Worm (Caenorhabditis elegans) whole organism, midembryonic: ENCODE results near the gene sre-1.

ENCODE experiments used
- klf-2 ChIP-seq: fragments of 200-800 bp; sonication (Bioruptor generic); conservative IDR thresholded peaks from 2 replicates; pipeline ENCODE4 v1.3.6; 2022; ENCODE audit warnings: missing genetic modification reagents, missing genetic modification characterization, missing compliant biosample characterization
- med-1 ChIP-seq: sonication (generic microtip); optimal IDR thresholded peaks from 2 replicates; lab custom pipeline; 2017; ENCODE audit warnings: missing genetic modification characterization, mild to moderate bottlenecking, missing compliant biosample characterization, antibody characterized with exemption, missing genetic modification reagents; ENCODE audit not compliant: insufficient read depth
- ref-1 ChIP-seq: fragments of 200-800 bp; sonication (Bioruptor generic); conservative IDR thresholded peaks from 2 replicates; pipeline ENCODE4 v1.3.6; 2022; ENCODE audit warnings: missing genetic modification reagents, missing genetic modification characterization, missing compliant biosample characterization
- ztf-29 ChIP-seq: fragments of 200-800 bp; sonication (Bioruptor generic); IDR thresholded peaks from 2 replicates; pipeline ENCODE4 v1.3.6; 2022; ENCODE audit warnings: missing genetic modification reagents, missing genetic modification characterization, missing compliant biosample characterization

DNA sequence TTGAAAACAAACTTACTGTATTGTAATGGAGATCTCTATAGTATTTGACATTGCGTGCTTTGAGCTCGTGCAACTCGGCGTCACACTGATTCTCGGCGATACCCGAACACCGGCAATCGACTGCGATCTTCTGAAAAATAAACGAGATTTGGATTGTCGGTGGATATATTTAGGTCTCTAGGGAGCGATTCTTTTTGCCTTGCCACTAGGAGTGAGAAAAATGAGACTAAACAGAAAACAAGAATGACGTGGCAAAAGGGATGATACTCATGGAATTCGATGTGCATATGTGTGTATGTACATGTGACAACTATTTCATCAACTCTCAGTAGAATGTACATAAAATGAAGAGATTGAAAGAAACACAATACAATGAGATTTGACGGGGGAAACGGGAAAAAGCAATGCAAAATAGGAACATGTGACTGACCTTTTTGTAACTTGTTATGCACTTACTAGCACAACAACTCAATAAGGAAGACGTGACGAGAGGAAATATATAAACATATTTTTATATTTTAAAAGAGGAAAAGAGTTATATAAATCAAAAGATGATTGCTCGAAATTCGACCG is 5.2 kb downstream of the sre-1 start:
- TF ChIP-seq med-1 (GFP tag; lab: Kevin White, UChicago) (no peak), klf-2 (GFP tag; lab: Robert Waterston, UW) (no peak), ref-1 (no peak), ztf-29 (GFP tag; lab: Robert Waterston, UW) (no peak)
